Fruit fly (Drosophila melanogaster): Measurements from ENCODE around the gene Prosbeta4.
A peak's percentile ranks its signal among the peaks of the same experiment; 100 is the strongest.

The Prosbeta4 gene

DNA sequence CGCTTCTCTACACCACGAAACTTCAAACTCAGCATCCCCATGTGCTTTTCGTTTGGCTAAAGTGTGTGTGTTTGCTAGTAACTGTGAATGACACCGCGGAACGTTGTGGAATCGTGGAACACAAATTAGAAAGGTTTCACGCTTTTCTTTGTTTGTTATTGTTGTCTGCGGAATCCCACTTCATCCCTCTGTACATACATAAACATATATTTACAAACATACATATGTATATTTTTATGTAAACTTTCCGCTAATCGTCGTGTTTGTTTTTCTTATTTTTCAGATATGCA, 41.4 kb downstream of the Prosbeta4 start (continued):
- TF ChIP-seq Lim3 (GFP tag; IDR thresholded peaks at IDR 0.05) (no peak), CG4820 (GFP tag; optimal IDR thresholded peaks at IDR 0.05) (no peak), CG42726 (GFP tag; IDR thresholded peaks at IDR 0.05; ENCODE audit: partially characterized antibody) (no peak), cg (GFP tag; optimal IDR thresholded peaks at IDR 0.05) (peak; percentile 6), CG18619 (GFP tag; optimal IDR thresholded peaks at IDR 0.05) (no peak), CG18764 (GFP tag; optimal IDR thresholded peaks at IDR 0.05) (no peak), grn (GFP tag; optimal IDR thresholded peaks at IDR 0.05) (no peak), CG12299 (tag; optimal IDR thresholded peaks at IDR 0.05) (no peak), Bteb2 (GFP tag; optimal IDR thresholded peaks at IDR 0.05) (no peak), Fer1 (GFP tag; optimal IDR thresholded peaks at IDR 0.05) (no peak), pfk (GFP tag; optimal IDR thresholded peaks at IDR 0.05) (peak; percentile 88), dan (GFP tag; IDR thresholded peaks at IDR 0.05) (no peak), PHDP (tag; optimal IDR thresholded peaks at IDR 0.05) (no peak), peb (GFP tag; IDR thresholded peaks at IDR 0.05) (no peak), Hey (tag; optimal IDR thresholded peaks at IDR 0.05) (no peak), E2f2 (GFP tag; IDR thresholded peaks at IDR 0.05) (no peak), Ada2b (GFP tag; IDR thresholded peaks at IDR 0.05) (no peak), unpg (GFP tag; optimal IDR thresholded peaks at IDR 0.05) (no peak), CHES-1-like (GFP tag; optimal IDR thresholded peaks at IDR 0.05) (no peak), CG17912 (GFP tag; optimal IDR thresholded peaks at IDR 0.05) (no peak), stwl (tag; optimal IDR thresholded peaks at IDR 0.05) (peak; percentile 23), CG3407 (GFP tag; optimal IDR thresholded peaks at IDR 0.05) (no peak), trh (GFP tag; optimal IDR thresholded peaks at IDR 0.05) (no peak), CG13775 (GFP tag; optimal IDR thresholded peaks at IDR 0.05) (no peak), CG34376 (GFP tag; optimal IDR thresholded peaks at IDR 0.05) (no peak), otp (GFP tag; IDR thresholded peaks at IDR 0.05) (no peak), MTF-1 (GFP tag; optimal IDR thresholded peaks at IDR 0.05; ENCODE audit: borderline replicate concordance) (no peak)

DNA sequence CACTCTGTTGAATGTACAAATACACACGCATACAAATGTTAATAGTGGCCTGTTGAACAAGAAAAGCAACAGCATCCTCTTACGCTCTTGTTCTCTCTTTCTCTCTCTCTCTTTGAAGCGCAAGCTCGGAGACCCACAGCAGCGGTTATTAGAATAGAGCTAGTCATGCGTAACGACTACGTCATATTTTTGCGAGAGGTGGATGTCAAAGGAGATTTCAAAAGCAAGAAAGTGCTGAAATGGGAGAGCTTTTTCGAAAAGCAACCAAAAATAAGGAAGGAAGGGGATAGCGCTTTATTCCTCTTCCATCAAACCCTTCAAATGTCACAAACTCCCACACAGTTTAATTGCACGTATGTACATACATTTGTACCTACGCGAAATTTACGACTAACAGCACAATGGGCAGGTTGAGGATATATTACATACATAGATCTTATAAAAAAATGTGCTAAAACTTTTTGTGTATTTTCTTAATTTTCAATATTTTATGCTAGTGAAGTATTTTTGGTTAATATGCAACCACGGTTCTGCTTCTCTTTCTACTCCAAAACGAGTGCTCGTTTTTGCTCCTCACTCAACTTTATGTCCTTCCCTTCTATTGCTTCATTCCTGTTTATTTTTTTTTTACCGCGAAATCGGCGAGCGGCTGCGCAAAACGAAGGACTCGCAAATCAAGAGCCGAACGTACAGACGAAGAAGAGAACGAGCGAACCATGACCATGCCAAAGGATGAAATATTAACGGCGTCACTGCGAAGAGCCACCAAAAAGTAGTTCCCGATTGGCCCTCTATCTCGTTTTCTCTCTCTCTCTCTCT, 41.9 kb downstream of the Prosbeta4 start:
- TF ChIP-seq Nf-YB (GFP tag; optimal IDR thresholded peaks at IDR 0.05), result peak; percentile 39
- peak; percentile 59 to 65 for TF ChIP-seq Trl (optimal IDR thresholded peaks at IDR 0.05)
- TF ChIP-seq Trl (GFP tag; optimal IDR thresholded peaks at IDR 0.05), result peak; percentile 12
- TF ChIP-seq Nf-YC (tag; optimal IDR thresholded peaks at IDR 0.05), result peak; percentile 48
- TF ChIP-seq CG13424 (tag; optimal IDR thresholded peaks at IDR 0.05), result peak; percentile 30
- peak in 1 of 2 experiments; percentile 41 for TF ChIP-seq chif (GFP tag; optimal IDR thresholded peaks at IDR 0.05)
- peak; percentile 52 for TF ChIP-seq CG13624 (GFP tag; optimal IDR thresholded peaks at IDR 0.05)
- peak; percentile 45 for TF ChIP-seq CoRest (tag; optimal IDR thresholded peaks at IDR 0.05)
- peak; percentile 38 for TF ChIP-seq org-1 (GFP tag; optimal IDR thresholded peaks at IDR 0.05)
- peak; percentile 4 for TF ChIP-seq CG30431 (GFP tag; optimal IDR thresholded peaks at IDR 0.05)
- peak; percentile 27 for TF ChIP-seq CG11723 (GFP tag; optimal IDR thresholded peaks at IDR 0.05)
- TF ChIP-seq tap (tag; optimal IDR thresholded peaks at IDR 0.05), result no peak
- TF ChIP-seq CG9437 (GFP tag; optimal IDR thresholded peaks at IDR 0.05), result peak; percentile 56
- TF ChIP-seq CG30403 (GFP tag; optimal IDR thresholded peaks at IDR 0.05), result peak; percentile 51
- TF ChIP-seq CG8944 (GFP tag; optimal IDR thresholded peaks at IDR 0.05), result peak; percentile 17
- peak; percentile 10 for TF ChIP-seq CG1602 (GFP tag; optimal IDR thresholded peaks at IDR 0.05)
- TF ChIP-seq CG10274 (GFP tag; optimal IDR thresholded peaks at IDR 0.05), result no peak
- TF ChIP-seq CG9727 (GFP tag; optimal IDR thresholded peaks at IDR 0.05), result peak; percentile 49
- TF ChIP-seq row (GFP tag; IDR thresholded peaks at IDR 0.05), result peak; percentile 72
- TF ChIP-seq CG30020 (tag; optimal IDR thresholded peaks at IDR 0.05), result no peak
- peak; percentile 41; the same call in 1 of the 3 replicates for TF ChIP-seq dysf (GFP tag; IDR thresholded peaks at IDR 0.05)
- TF ChIP-seq Antp (GFP tag; optimal IDR thresholded peaks at IDR 0.05), result no peak
- no peak for TF ChIP-seq stc (GFP tag; IDR thresholded peaks at IDR 0.05)
- TF ChIP-seq CG1647 (GFP tag; optimal IDR thresholded peaks at IDR 0.05), result no peak
- 0 out of 2 replicates have a peak, but pooled peaks have one; percentile 18 for TF ChIP-seq onecut (GFP tag; IDR thresholded peaks at IDR 0.05)

Data from whole organism, embryonic.